Worm (Caenorhabditis elegans) whole organism, L4/young adult: ENCODE data around the gene fbxl-5.

Experiments
- dao-5 ChIP-seq: sonication (generic microtip); optimal IDR thresholded peaks from 2 replicates; lab custom pipeline; 2016; ENCODE audit warnings: missing genotype, missing genetic modification characterization, moderate library complexity, missing compliant biosample characterization
- him-1 ChIP-seq: sonication (generic microtip); optimal IDR thresholded peaks from 2 replicates; lab custom pipeline; 2016; ENCODE audit warnings: missing genotype, missing genetic modification reagents, missing genetic modification characterization, missing compliant biosample characterization

ce11 chrV:7747987-7748607 lies 5.4 kb downstream of the fbxl-5 start:
- TF ChIP-seq dao-5 (tag; lab: Kevin White, UChicago) (no peak), him-1 (tag; lab: Kevin White, UChicago) (no peak)
